Worm (Caenorhabditis elegans) whole organism, young adult: Measurements from ENCODE around the gene C50E3.7.

Experiments
- B0336.3 ChIP-seq: fragments of 200-800 bp; sonication (Bioruptor generic); IDR thresholded peaks from 2 replicates; pipeline ENCODE4 v1.3.6; 2022; ENCODE audit warnings: missing genetic modification characterization, missing compliant biosample characterization
- D2030.7 ChIP-seq: fragments of 200-800 bp; sonication (Bioruptor generic); IDR thresholded peaks from 2 replicates; pipeline ENCODE4 v1.3.6; 2022; ENCODE audit warnings: missing genetic modification reagents, missing genetic modification characterization, missing compliant biosample characterization
- F10E7.11 ChIP-seq: sonication (generic microtip); optimal IDR thresholded peaks from 2 replicates; lab custom pipeline; 2017; ENCODE audit warnings: mild to moderate bottlenecking, missing genetic modification characterization, moderate library complexity, missing compliant biosample characterization
- F37B4.10 ChIP-seq: fragments of 200-800 bp; sonication (Bioruptor generic); IDR thresholded peaks from 2 replicates; pipeline ENCODE4 v1.3.6; 2022; ENCODE audit warnings: missing genetic modification characterization, missing compliant biosample characterization
- F49E8.2 ChIP-seq: sonication (generic microtip); optimal IDR thresholded peaks from 3 replicates; lab custom pipeline; 2017; ENCODE audit warnings: missing genetic modification characterization, mild to moderate bottlenecking, missing compliant biosample characterization, antibody characterized with exemption, moderate library complexity; ENCODE audit not compliant: insufficient read depth
- K12H6.12 ChIP-seq: fragments of 200-800 bp; sonication (Bioruptor generic); optimal IDR thresholded peaks from 2 replicates; lab custom pipeline; 2018; ENCODE audit warnings: mild to moderate bottlenecking, missing genetic modification characterization, missing compliant biosample characterization
- Y56A3A.18 ChIP-seq: fragments of 200-800 bp; sonication (Bioruptor generic); IDR thresholded peaks from 2 replicates; pipeline ENCODE4 v1.3.6; 2022; ENCODE audit warnings: missing genetic modification reagents, missing genetic modification characterization, missing compliant biosample characterization
- Y79H2A.3 ChIP-seq: fragments of 200-800 bp; sonication (Bioruptor generic); conservative IDR thresholded peaks from 2 replicates; pipeline ENCODE4 v1.3.6; 2022; ENCODE audit warnings: missing genetic modification reagents, missing genetic modification characterization, missing compliant biosample characterization
- aptf-2 ChIP-seq: fragments of 200-800 bp; sonication (Bioruptor generic); conservative IDR thresholded peaks from 2 replicates; pipeline ENCODE4 v1.3.6; 2022; ENCODE audit warnings: missing genetic modification reagents, missing genetic modification characterization, missing compliant biosample characterization
- aptf-3 ChIP-seq: fragments of 200-800 bp; sonication (Bioruptor generic); IDR thresholded peaks from 2 replicates; pipeline ENCODE4 v1.3.6; 2022; ENCODE audit warnings: missing genetic modification characterization, missing compliant biosample characterization
- bed-1 ChIP-seq: fragments of 200-800 bp; sonication (Bioruptor generic); IDR thresholded peaks from 2 replicates; pipeline ENCODE4 v1.3.6; 2022; ENCODE audit warnings: missing genetic modification reagents, missing genetic modification characterization, missing compliant biosample characterization
- cebp-2 ChIP-seq: fragments of 200-800 bp; sonication (Bioruptor generic); IDR thresholded peaks from 2 replicates; pipeline ENCODE4 v1.3.6; 2022; ENCODE audit warnings: missing genetic modification characterization, missing compliant biosample characterization
- ceh-100 ChIP-seq: fragments of 200-800 bp; sonication (Bioruptor generic); IDR thresholded peaks from 2 replicates; pipeline ENCODE4 v1.3.6; 2022; ENCODE audit warnings: missing genetic modification reagents, missing genetic modification characterization, missing compliant biosample characterization
- ceh-27 ChIP-seq: fragments of 200-800 bp; sonication (Bioruptor generic); optimal IDR thresholded peaks from 2 replicates; lab custom pipeline; 2018; ENCODE audit warnings: mild to moderate bottlenecking, missing genetic modification characterization, moderate library complexity, missing compliant biosample characterization
- ceh-40 ChIP-seq: fragments of 200-800 bp; sonication (Bioruptor generic); IDR thresholded peaks from 2 replicates; pipeline ENCODE4 v1.3.6; 2022; ENCODE audit warnings: missing genetic modification characterization, missing compliant biosample characterization
- ceh-58 ChIP-seq: fragments of 200-800 bp; sonication (Bioruptor generic); IDR thresholded peaks from 2 replicates; pipeline ENCODE4 v1.3.6; 2022; ENCODE audit warnings: missing genetic modification characterization, missing compliant biosample characterization
- ceh-91 ChIP-seq: fragments of 200-800 bp; sonication (Bioruptor generic); IDR thresholded peaks from 2 replicates; pipeline ENCODE4 v1.3.6; 2022; ENCODE audit warnings: missing genetic modification reagents, missing genetic modification characterization, missing compliant biosample characterization
- chd-7 ChIP-seq: sonication (generic microtip); optimal IDR thresholded peaks from 2 replicates; lab custom pipeline; 2016; ENCODE audit warnings: mild to moderate bottlenecking, missing genetic modification characterization, moderate library complexity, missing compliant biosample characterization
- die-1 ChIP-seq: sonication (generic microtip); optimal IDR thresholded peaks from 2 replicates; lab custom pipeline; 2016; ENCODE audit warnings: missing genotype, mild to moderate bottlenecking, missing genetic modification characterization, missing compliant biosample characterization
- egl-44 ChIP-seq: fragments of 200-800 bp; sonication (Bioruptor generic); IDR thresholded peaks from 2 replicates; pipeline ENCODE4 v1.3.6; 2022; ENCODE audit warnings: missing genetic modification reagents, missing genetic modification characterization, missing compliant biosample characterization
- him-1 ChIP-seq: sonication (generic microtip); optimal IDR thresholded peaks from 2 replicates; lab custom pipeline; 2016; ENCODE audit warnings: missing genotype, missing genetic modification reagents, missing genetic modification characterization, missing compliant biosample characterization
- hlh-12 ChIP-seq: sonication (generic microtip); optimal IDR thresholded peaks from 2 replicates; lab custom pipeline; 2016; ENCODE audit warnings: missing genetic modification characterization, missing compliant biosample characterization
- hlh-26 ChIP-seq: fragments of 200-800 bp; sonication (Bioruptor generic); conservative IDR thresholded peaks from 2 replicates; pipeline ENCODE4 v1.3.6; 2022; ENCODE audit warnings: missing genetic modification reagents, missing genetic modification characterization, missing compliant biosample characterization
- hmg-1.2 ChIP-seq: fragments of 200-800 bp; sonication (Bioruptor generic); IDR thresholded peaks from 2 replicates; pipeline ENCODE4 v1.3.6; 2022; ENCODE audit warnings: missing genetic modification reagents, missing genetic modification characterization, missing compliant biosample characterization
- hmg-20 ChIP-seq: fragments of 200-800 bp; sonication (Bioruptor generic); IDR thresholded peaks from 2 replicates; pipeline ENCODE4 v1.3.6; 2022; ENCODE audit warnings: missing genetic modification reagents, missing genetic modification characterization, missing compliant biosample characterization
- let-526 ChIP-seq: fragments of 200-800 bp; sonication (Bioruptor generic); IDR thresholded peaks from 2 replicates; pipeline ENCODE4 v1.3.6; 2022; ENCODE audit warnings: missing genetic modification reagents, missing genetic modification characterization, missing compliant biosample characterization
- lin-26 ChIP-seq: fragments of 200-800 bp; sonication (Bioruptor generic); IDR thresholded peaks from 2 replicates; pipeline ENCODE4 v1.3.6; 2022; ENCODE audit warnings: missing genetic modification reagents, missing genetic modification characterization, missing compliant biosample characterization
- lin-40 ChIP-seq: sonication (generic microtip); optimal IDR thresholded peaks from 2 replicates; lab custom pipeline; 2016; ENCODE audit warnings: missing genetic modification characterization, mild to moderate bottlenecking, missing compliant biosample characterization, missing genotype, missing genetic modification reagents
- lin-54 ChIP-seq: fragments of 200-800 bp; sonication (Bioruptor generic); optimal IDR thresholded peaks from 2 replicates; lab custom pipeline; 2018; ENCODE audit warnings: mild to moderate bottlenecking, missing genetic modification characterization, missing compliant biosample characterization
- madf-10 ChIP-seq: sonication (generic microtip); optimal IDR thresholded peaks from 2 replicates; lab custom pipeline; 2016; ENCODE audit warnings: mild to moderate bottlenecking, missing genetic modification characterization, missing compliant biosample characterization
- madf-3 ChIP-seq: fragments of 200-800 bp; sonication (Bioruptor generic); IDR thresholded peaks from 2 replicates; pipeline ENCODE4 v1.3.6; 2022; ENCODE audit warnings: missing genetic modification reagents, missing genetic modification characterization, missing compliant biosample characterization
- mcd-1 ChIP-seq: fragments of 200-800 bp; sonication (Bioruptor generic); IDR thresholded peaks from 2 replicates; pipeline ENCODE4 v1.3.6; 2022; ENCODE audit warnings: missing genetic modification reagents, missing genetic modification characterization, missing compliant biosample characterization
- nhr-120 ChIP-seq: fragments of 200-800 bp; sonication (Bioruptor generic); IDR thresholded peaks from 2 replicates; pipeline ENCODE4 v1.3.6; 2022; ENCODE audit warnings: missing genetic modification characterization, missing compliant biosample characterization
- nhr-27 ChIP-seq: fragments of 200-800 bp; sonication (Bioruptor generic); optimal IDR thresholded peaks from 2 replicates; lab custom pipeline; 2018; ENCODE audit warnings: mild to moderate bottlenecking, missing genetic modification characterization, moderate library complexity, missing compliant biosample characterization
- nhr-90 ChIP-seq: sonication (generic microtip); optimal IDR thresholded peaks from 2 replicates; lab custom pipeline; 2016; ENCODE audit warnings: missing genotype, mild to moderate bottlenecking, missing genetic modification characterization, missing compliant biosample characterization
- pbrm-1 ChIP-seq: fragments of 200-800 bp; sonication (Bioruptor generic); IDR thresholded peaks from 2 replicates; pipeline ENCODE4 v1.3.6; 2022; ENCODE audit warnings: missing genetic modification reagents, missing genetic modification characterization, missing compliant biosample characterization
- rpc-1 ChIP-seq, 2 experiments: fragments of 150-350 bp in 1 of 2; sonication (generic microtip) in 1 of 2; optimal IDR thresholded peaks; 2 replicates each; lab custom pipeline; 2014 to 2018; ENCODE audit warnings: missing biosample characterization in 1 of 2, missing genetic modification characterization in 1 of 2, missing genetic modification reagents in 1 of 2, missing genotype in 1 of 2
- sea-2 ChIP-seq: fragments of 200-800 bp; sonication (Bioruptor generic); IDR thresholded peaks from 2 replicates; pipeline ENCODE4 v1.3.6; 2022; ENCODE audit warnings: missing genetic modification characterization, missing compliant biosample characterization
- snpc-3.4 ChIP-seq: sonication (generic microtip); optimal IDR thresholded peaks from 2 replicates; lab custom pipeline; 2017; ENCODE audit warnings: missing genetic modification characterization, mild to moderate bottlenecking, missing compliant biosample characterization, antibody characterized with exemption, moderate library complexity, missing genotype, missing genetic modification reagents
- somi-1 ChIP-seq: fragments of 200-800 bp; sonication (Bioruptor generic); optimal IDR thresholded peaks from 2 replicates; lab custom pipeline; 2018; ENCODE audit warnings: mild to moderate bottlenecking, missing genetic modification characterization, missing compliant biosample characterization
- ztf-18 ChIP-seq: sonication (generic microtip); optimal IDR thresholded peaks from 2 replicates; lab custom pipeline; 2016; ENCODE audit warnings: missing genotype, mild to moderate bottlenecking, missing genetic modification characterization, missing compliant biosample characterization
- ztf-22 ChIP-seq: fragments of 200-800 bp; sonication (Bioruptor generic); optimal IDR thresholded peaks from 2 replicates; lab custom pipeline; 2018; ENCODE audit warnings: mild to moderate bottlenecking, missing genetic modification characterization, moderate library complexity, missing compliant biosample characterization
- ztf-26 ChIP-seq: sonication (generic microtip); optimal IDR thresholded peaks from 2 replicates; lab custom pipeline; 2017; ENCODE audit warnings: missing genetic modification characterization, missing compliant biosample characterization
- ztf-28 ChIP-seq: fragments of 200-800 bp; sonication (Bioruptor generic); IDR thresholded peaks from 2 replicates; pipeline ENCODE4 v1.3.6; 2022; ENCODE audit warnings: missing genetic modification reagents, missing genetic modification characterization, missing compliant biosample characterization
- ztf-6 ChIP-seq: fragments of 200-800 bp; sonication (Bioruptor generic); IDR thresholded peaks from 2 replicates; pipeline ENCODE4 v1.3.6; 2022; ENCODE audit warnings: missing genetic modification reagents, missing genetic modification characterization, missing compliant biosample characterization

Gene C50E3.7

ce11 chrV:7553873-7554362, 44.3 kb downstream of the C50E3.7 start, which contains the start of gene ttr-10:
Gene ttr-10 (minus strand): TSS chrV:7553923.
- TF ChIP-seq die-1 (tag; lab: Kevin White, UChicago) (no peak), snpc-3.4 (tag; lab: Kevin White, UChicago) (no peak), nhr-27 (tag; lab: Kevin White, UChicago) (no peak), sea-2 (no peak), F37B4.10 (GFP tag; lab: Robert Waterston, UW) (no peak), madf-3 (GFP tag; lab: Robert Waterston, UW) (no peak), F49E8.2 (tag; lab: Kevin White, UChicago) (no peak), D2030.7 (no peak), lin-40 (no peak), K12H6.12 (tag; lab: Kevin White, UChicago) (no peak), ztf-26 (no peak), Y56A3A.18 (GFP tag; lab: Robert Waterston, UW) (no peak), chd-7 (tag; lab: Kevin White, UChicago) (no peak), hlh-12 (no peak)

ce11 chrV:7551821-7552220, 46.3 kb downstream of the C50E3.7 start, which contains the start of gene F19F10.3:
Gene F19F10.3 (plus strand): TSS chrV:7552121.
- TF ChIP-seq ztf-18 (tag; lab: Kevin White, UChicago): no peak
- TF ChIP-seq ztf-6 (GFP tag; lab: Robert Waterston, UW): no peak
- no peak for TF ChIP-seq B0336.3 (GFP tag; lab: Robert Waterston, UW)
- no peak for TF ChIP-seq ceh-91 (GFP tag; lab: Robert Waterston, UW)
- TF ChIP-seq somi-1 (GFP tag; lab: Kevin White, UChicago): no peak
- no peak for TF ChIP-seq hlh-26 (GFP tag; lab: Robert Waterston, UW)
- TF ChIP-seq Y79H2A.3 (GFP tag; lab: Robert Waterston, UW): no peak
- no peak for TF ChIP-seq hmg-1.2 (GFP tag; lab: Robert Waterston, UW)
- no peak for TF ChIP-seq ceh-27 (GFP tag; lab: Kevin White, UChicago)
- TF ChIP-seq cebp-2: no peak
- TF ChIP-seq F10E7.11 (tag; lab: Kevin White, UChicago): no peak
- no peak for TF ChIP-seq rpc-1 (optimal IDR thresholded peaks at IDR 0.05; lab: Kevin White, UChicago)
- TF ChIP-seq rpc-1 (tag; optimal IDR thresholded peaks at IDR 0.05; lab: Kevin White, UChicago): no peak
- no peak for TF ChIP-seq madf-10 (tag; lab: Kevin White, UChicago)
- TF ChIP-seq, all 124 proteins: peak for 0

- TF ChIP-seq Y56A3A.18 (GFP tag; lab: Robert Waterston, UW) (peak; percentile 91), ceh-58 (GFP tag; lab: Robert Waterston, UW) (peak; percentile 81; the same call in 1 of the 2 replicates), F37B4.10 (GFP tag; lab: Robert Waterston, UW) (0 out of 2 replicates have a peak, but pooled peaks have one; percentile 11), ztf-28 (GFP tag; lab: Robert Waterston, UW) (peak; percentile 71; the same call in 1 of the 2 replicates), cebp-2 (0 out of 2 replicates have a peak, but pooled peaks have one; percentile 71), ztf-22 (GFP tag; lab: Kevin White, UChicago) (peak; percentile 10), rpc-1 (optimal IDR thresholded peaks at IDR 0.05; lab: Kevin White, UChicago) (peak; percentile 53), rpc-1 (tag; optimal IDR thresholded peaks at IDR 0.05; lab: Kevin White, UChicago) (peak; percentile 73), aptf-3 (GFP tag; lab: Robert Waterston, UW) (peak; percentile 93), lin-54 (GFP tag; lab: Kevin White, UChicago) (peak; percentile 57), ceh-40 (GFP tag; lab: Robert Waterston, UW) (peak; percentile 77; the same call in 1 of the 2 replicates), mcd-1 (GFP tag; lab: Robert Waterston, UW) (peak; percentile 67), ceh-100 (peak; percentile 27; the same call in 1 of the 2 replicates), egl-44 (GFP tag; lab: Robert Waterston, UW) (peak; percentile 93), hmg-20 (GFP tag; lab: Robert Waterston, UW) (peak; percentile 36; the same call in 1 of the 2 replicates), nhr-120 (peak; percentile 72; the same call in 1 of the 2 replicates), let-526 (peak; percentile 72; the same call in 1 of the 2 replicates), pbrm-1 (GFP tag; lab: Robert Waterston, UW) (peak; percentile 69), aptf-2 (peak; percentile 78), nhr-90 (tag; lab: Kevin White, UChicago) (peak; percentile 58), lin-26 (peak; percentile 97), him-1 (peak; percentile 45), bed-1 (GFP tag; lab: Robert Waterston, UW) (peak; percentile 84; the same call in 1 of the 2 replicates)
These were observed 49.7 kb downstream of the C50E3.7 start for ce11 chrV:7548499-7548898.
